Fruit fly (Drosophila melanogaster): ENCODE measurements around the gene CG9114.

DNA sequence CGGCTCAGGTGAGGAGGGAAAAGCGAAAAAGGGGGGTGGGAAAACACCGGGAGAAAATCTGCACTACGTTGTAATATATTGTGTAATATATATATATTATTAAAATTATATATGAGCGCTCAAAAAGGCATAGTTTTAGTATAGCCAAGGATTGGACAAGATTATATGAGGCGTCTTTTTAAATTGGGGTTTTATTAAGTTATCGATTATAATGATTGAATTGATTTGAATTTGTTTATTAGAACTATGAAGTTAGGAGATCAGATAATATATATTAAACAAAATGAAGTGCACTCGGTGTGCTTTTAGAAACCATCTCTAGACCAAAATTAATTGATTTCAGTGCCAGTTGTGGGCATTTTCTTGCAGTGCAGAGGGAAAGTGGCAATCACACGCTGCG lies 30.7 kb upstream of the CG9114 start:
- no peak for TF ChIP-seq lz (GFP tag; optimal IDR thresholded peaks at IDR 0.05)
- no peak for TF ChIP-seq salr (GFP tag; optimal IDR thresholded peaks at IDR 0.05)
- no peak for TF ChIP-seq CG6854 (GFP tag; optimal IDR thresholded peaks at IDR 0.05)
- TF ChIP-seq Ets21C (GFP tag; optimal IDR thresholded peaks at IDR 0.05) = no peak
- TF ChIP-seq CG8319 (GFP tag; optimal IDR thresholded peaks at IDR 0.05) = no peak
- TF ChIP-seq CG11762 (GFP tag; optimal IDR thresholded peaks at IDR 0.05; ENCODE audit: insufficient read depth) = no peak
- TF ChIP-seq fkh (GFP tag; optimal IDR thresholded peaks at IDR 0.05) = no peak

All from whole organism, prepupa.